Worm (Caenorhabditis elegans) whole organism, late embryonic: Measurements from ENCODE around the gene C34B4.3.

Experiments
- C38D4.7 ChIP-seq: fragments of 200-800 bp; sonication (Bioruptor generic); optimal IDR thresholded peaks from 2 replicates; lab custom pipeline; 2018; ENCODE audit warnings: mild to moderate bottlenecking, missing genetic modification characterization, moderate library complexity, missing compliant biosample characterization
- syd-9 ChIP-seq: sonication (generic microtip); optimal IDR thresholded peaks from 2 replicates; lab custom pipeline; 2016; ENCODE audit warnings: mild to moderate bottlenecking, missing genetic modification characterization, moderate library complexity, missing compliant biosample characterization

DNA sequence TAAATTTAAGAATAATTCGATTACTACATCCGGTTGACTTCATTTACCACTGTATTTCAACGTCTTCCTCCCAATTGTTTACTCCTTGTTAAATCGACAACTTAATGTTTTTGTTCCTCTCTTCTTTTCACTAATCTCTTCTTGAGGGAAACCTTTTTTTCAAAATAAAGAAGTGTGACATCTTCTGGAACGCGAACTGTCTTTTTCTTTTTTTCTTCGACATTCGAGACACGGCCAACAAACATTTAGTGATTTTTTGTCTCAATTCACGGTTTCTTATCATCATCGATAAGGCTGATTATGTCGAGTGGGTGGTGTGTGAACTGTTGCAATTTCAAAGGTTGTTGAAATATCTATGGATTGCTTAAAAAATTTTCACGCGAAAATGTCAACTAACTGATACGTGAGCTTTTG lies 14.3 kb upstream of the C34B4.3 start:
- TF ChIP-seq syd-9 (tag; lab: Kevin White, UChicago) (no peak), C38D4.7 (GFP tag; lab: Kevin White, UChicago) (no peak)
